Fruit fly (Drosophila melanogaster) whole organism, pupa: ENCODE data around the gene RpS27.

Experiments
- CG10348 ChIP-seq: fragments of 200-800 bp; sonication (Bioruptor generic); IDR thresholded peaks from 2 replicates; pipeline ENCODE4 v1.3.6; 2022; ENCODE audit warnings: missing biosample characterization, missing genetic modification characterization
- CG12605 ChIP-seq: fragments of 200-800 bp; sonication (Bioruptor generic); IDR thresholded peaks from 2 replicates; pipeline ENCODE4 v1.3.6; 2022; ENCODE audit warnings: missing biosample characterization, missing genetic modification characterization
- CG13204 ChIP-seq: fragments of 200-800 bp; sonication (Bioruptor generic); optimal IDR thresholded peaks from 2 replicates; lab custom pipeline; 2018; ENCODE audit warnings: missing biosample characterization, mild to moderate bottlenecking, missing genetic modification characterization, moderate library complexity
- CG14655 ChIP-seq: fragments of 200-800 bp; sonication (Bioruptor generic); optimal IDR thresholded peaks from 3 replicates; lab custom pipeline; 2017; ENCODE audit warnings: mild to moderate bottlenecking, missing biosample characterization, missing genetic modification reagents, missing genetic modification characterization
- CG15710 ChIP-seq: fragments of 200-800 bp; sonication (Bioruptor generic); optimal IDR thresholded peaks from 2 replicates; lab custom pipeline; 2018; ENCODE audit warnings: missing biosample characterization, mild to moderate bottlenecking, missing genetic modification characterization, moderate library complexity
- CG17806 ChIP-seq: fragments of 200-800 bp; sonication (Bioruptor generic); optimal IDR thresholded peaks from 2 replicates; lab custom pipeline; 2018; ENCODE audit warnings: missing biosample characterization, mild to moderate bottlenecking, missing genetic modification characterization, moderate library complexity
- CG32121 ChIP-seq: fragments of 200-800 bp; sonication (Bioruptor generic); IDR thresholded peaks from 2 replicates; pipeline ENCODE4 v1.3.6; 2022; ENCODE audit warnings: missing biosample characterization, missing genetic modification characterization
- CG34367 ChIP-seq: fragments of 200-800 bp; sonication (Bioruptor generic); optimal IDR thresholded peaks from 2 replicates; lab custom pipeline; 2018; ENCODE audit warnings: missing biosample characterization, mild to moderate bottlenecking, missing genetic modification characterization
- CG4496 ChIP-seq: fragments of 200-800 bp; sonication (Bioruptor generic); IDR thresholded peaks from 3 replicates; pipeline ENCODE4 v1.3.6; 2022; ENCODE audit warnings: missing biosample characterization, missing genetic modification characterization
- CG8159 ChIP-seq: fragments of 200-800 bp; sonication (Bioruptor generic); optimal IDR thresholded peaks from 3 replicates; lab custom pipeline; 2018; ENCODE audit warnings: missing biosample characterization, mild to moderate bottlenecking, missing genetic modification characterization, moderate library complexity
- CG8301 ChIP-seq: fragments of 200-800 bp; sonication (Bioruptor generic); optimal IDR thresholded peaks from 2 replicates; lab custom pipeline; 2018; ENCODE audit warnings: missing biosample characterization, mild to moderate bottlenecking, missing genetic modification characterization
- CG9948 ChIP-seq: fragments of 200-800 bp; sonication (Bioruptor generic); optimal IDR thresholded peaks from 2 replicates; lab custom pipeline; 2018; ENCODE audit warnings: missing biosample characterization, mild to moderate bottlenecking, missing genetic modification characterization, moderate library complexity
- D1 ChIP-seq: fragments of 200-800 bp; sonication (Bioruptor generic); optimal IDR thresholded peaks from 2 replicates; lab custom pipeline; 2018; ENCODE audit warnings: missing biosample characterization, mild to moderate bottlenecking, missing genetic modification characterization, moderate library complexity
- EcR ChIP-seq: fragments of 200-800 bp; sonication (Bioruptor generic); optimal IDR thresholded peaks from 3 replicates; lab custom pipeline; 2019; ENCODE audit warnings: missing biosample characterization, missing genetic modification characterization, mild to moderate bottlenecking, moderate library complexity, missing genetic modification reagents
- Ets98B ChIP-seq: fragments of 200-800 bp; sonication (Bioruptor generic); IDR thresholded peaks from 2 replicates; pipeline ENCODE4 v1.3.6; 2022; ENCODE audit warnings: missing biosample characterization, missing genetic modification characterization
- Pif1A ChIP-seq: fragments of 200-800 bp; sonication (Bioruptor generic); optimal IDR thresholded peaks from 3 replicates; lab custom pipeline; 2016; ENCODE audit warnings: missing biosample characterization, missing genetic modification characterization
- Pif1B ChIP-seq: fragments of 200-800 bp; sonication (Bioruptor generic); optimal IDR thresholded peaks from 3 replicates; lab custom pipeline; 2016; ENCODE audit warnings: missing biosample characterization, missing genetic modification characterization
- Snoo ChIP-seq: fragments of 200-800 bp; sonication (Bioruptor generic); optimal IDR thresholded peaks from 3 replicates; lab custom pipeline; 2017; ENCODE audit warnings: missing biosample characterization, mild to moderate bottlenecking, missing genetic modification characterization, inconsistent platforms
- fd96Ca ChIP-seq: fragments of 200-800 bp; sonication (Bioruptor generic); IDR thresholded peaks from 3 replicates; pipeline ENCODE4 v1.3.6; 2022; ENCODE audit warnings: missing biosample characterization, missing genetic modification characterization
- gl ChIP-seq: fragments of 200-800 bp; sonication (Bioruptor generic); optimal IDR thresholded peaks from 2 replicates; lab custom pipeline; 2018; ENCODE audit warnings: missing biosample characterization, mild to moderate bottlenecking, missing genetic modification characterization
- rn ChIP-seq: fragments of 200-800 bp; sonication (Bioruptor generic); IDR thresholded peaks from 2 replicates; pipeline ENCODE4 v1.3.6; 2022; ENCODE audit warnings: missing biosample characterization, missing genetic modification characterization

The RpS27 gene

dm6 chr3R:25215997-25216396 lies 31.3 kb downstream of the RpS27 start, which contains the start of gene CG31106:
Gene CG31106 (plus strand): TSS chr3R:25216297.
- TF ChIP-seq CG15710 (no peak), Ets98B (GFP tag; lab: Robert Waterston, UW) (no peak), CG34367 (tag; lab: Kevin White, UChicago) (no peak), rn (GFP tag; lab: Robert Waterston, UW) (no peak), CG8159 (tag; lab: Kevin White, UChicago) (no peak), CG9948 (tag; lab: Kevin White, UChicago) (no peak), CG10348 (GFP tag; lab: Robert Waterston, UW) (no peak)

dm6 chr3R:25215123-25215522 lies 32.2 kb downstream of the RpS27 start, which contains the start of gene Saysd1:
Gene Saysd1 (minus strand): TSS chr3R:25215188.
- TF ChIP-seq CG17806 (tag; lab: Kevin White, UChicago) (peak; percentile 16), CG4496 (peak; percentile 64; the same call in 2 of the 3 replicates), EcR (no peak), fd96Ca (no peak; the same call in 2 of the 3 replicates), Ets98B (GFP tag; lab: Robert Waterston, UW) (peak; percentile 44), D1 (tag; lab: Kevin White, UChicago) (peak; percentile 51)
- TF ChIP-seq, all 21 proteins: peak for 4

dm6 chr3R:25209207-25209606 lies 38.1 kb downstream of the RpS27 start:
- TF ChIP-seq CG4496 (no peak), EcR (no peak), CG8301 (tag; lab: Kevin White, UChicago) (no peak), CG12605 (GFP tag; lab: Robert Waterston, UW) (no peak), gl (tag; lab: Kevin White, UChicago) (no peak), CG10348 (GFP tag; lab: Robert Waterston, UW) (no peak), Snoo (tag; lab: Kevin White, UChicago) (no peak), CG34367 (tag; lab: Kevin White, UChicago) (no peak), D1 (tag; lab: Kevin White, UChicago) (no peak), CG17806 (tag; lab: Kevin White, UChicago) (no peak), rn (GFP tag; lab: Robert Waterston, UW) (no peak), fd96Ca (no peak), CG8159 (tag; lab: Kevin White, UChicago) (no peak), CG13204 (no peak)

dm6 chr3R:25208767-25209075 lies 38.6 kb downstream of the RpS27 start:
- TF ChIP-seq Snoo (tag; lab: Kevin White, UChicago) (no peak), CG8301 (tag; lab: Kevin White, UChicago) (no peak), D1 (tag; lab: Kevin White, UChicago) (no peak), CG14655 (GFP tag; lab: Kevin White, UChicago) (no peak), Pif1A (GFP tag; lab: Kevin White, UChicago) (no peak), CG10348 (GFP tag; lab: Robert Waterston, UW) (no peak), CG32121 (GFP tag; lab: Robert Waterston, UW) (no peak)
- TF ChIP-seq, all 21 proteins: peak for 0

- TF ChIP-seq EcR: peak; percentile 48
- no peak for TF ChIP-seq CG8159 (tag; lab: Kevin White, UChicago)
- TF ChIP-seq CG9948 (tag; lab: Kevin White, UChicago): no peak
- TF ChIP-seq CG34367 (tag; lab: Kevin White, UChicago): no peak
- TF ChIP-seq Pif1A (GFP tag; lab: Kevin White, UChicago): peak; percentile 23
- TF ChIP-seq Snoo (tag; lab: Kevin White, UChicago): no peak
- peak; percentile 24; the same call in 1 of the 2 replicates for TF ChIP-seq Ets98B (GFP tag; lab: Robert Waterston, UW)
- no peak for TF ChIP-seq CG13204
- TF ChIP-seq D1 (tag; lab: Kevin White, UChicago): no peak
- TF ChIP-seq rn (GFP tag; lab: Robert Waterston, UW): no peak
- no peak for TF ChIP-seq CG4496
- peak; percentile 21; the same call in 1 of the 2 replicates for TF ChIP-seq CG12605 (GFP tag; lab: Robert Waterston, UW)
- no peak for TF ChIP-seq CG8301 (tag; lab: Kevin White, UChicago)
- TF ChIP-seq CG14655 (GFP tag; lab: Kevin White, UChicago): no peak
- no peak for TF ChIP-seq Pif1B (GFP tag; lab: Kevin White, UChicago)
- no peak for TF ChIP-seq CG10348 (GFP tag; lab: Robert Waterston, UW)
- TF ChIP-seq CG32121 (GFP tag; lab: Robert Waterston, UW): no peak
- no peak for TF ChIP-seq gl (tag; lab: Kevin White, UChicago)
- TF ChIP-seq fd96Ca: no peak
Observed at dm6 chr3R:25208042-25208766, 39.1 kb downstream of the RpS27 start, which contains the start of gene Cad96Ca. Gene Cad96Ca (minus strand): TSS chr3R:25208283.

- TF ChIP-seq CG15710 (peak; percentile 88), EcR (no peak), CG34367 (tag; lab: Kevin White, UChicago) (peak; percentile 85), Snoo (tag; lab: Kevin White, UChicago) (peak; percentile 49), Ets98B (GFP tag; lab: Robert Waterston, UW) (peak; percentile 86), CG14655 (GFP tag; lab: Kevin White, UChicago) (peak; percentile 90), CG32121 (GFP tag; lab: Robert Waterston, UW) (peak; percentile 89), Pif1A (GFP tag; lab: Kevin White, UChicago) (peak; percentile 82), CG10348 (GFP tag; lab: Robert Waterston, UW) (no peak), CG8301 (tag; lab: Kevin White, UChicago) (peak; percentile 87), CG17806 (tag; lab: Kevin White, UChicago) (peak; percentile 86), CG8159 (tag; lab: Kevin White, UChicago) (peak; percentile 88), CG12605 (GFP tag; lab: Robert Waterston, UW) (no peak; the same call in 1 of the 2 replicates), fd96Ca (peak; percentile 77; the same call in 2 of the 3 replicates), gl (tag; lab: Kevin White, UChicago) (peak; percentile 70), CG13204 (peak; percentile 69), rn (GFP tag; lab: Robert Waterston, UW) (peak; percentile 11; the same call in 1 of the 2 replicates), D1 (tag; lab: Kevin White, UChicago) (peak; percentile 4), Pif1B (GFP tag; lab: Kevin White, UChicago) (peak; percentile 80), CG4496 (peak; percentile 89), CG9948 (tag; lab: Kevin White, UChicago) (peak; percentile 86)
Observed at dm6 chr3R:25207405-25208003, 39.8 kb downstream of the RpS27 start.
